Worm (Caenorhabditis elegans) whole organism, early embryonic: ENCODE results near the gene ribo-1.

Experiments
- aly-1 ChIP-seq: sonication (generic microtip); optimal IDR thresholded peaks from 2 replicates; lab custom pipeline; 2016; ENCODE audit warnings: missing genetic modification characterization, missing compliant biosample characterization
- ama-1 ChIP-seq: fragments of 150-350 bp; optimal IDR thresholded peaks from 2 replicates; lab custom pipeline; 2014
- pes-1 ChIP-seq: fragments of 200-800 bp; sonication (Bioruptor generic); IDR thresholded peaks from 2 replicates; pipeline ENCODE4 v1.3.6; 2022; ENCODE audit warnings: missing genetic modification reagents, missing genetic modification characterization, missing compliant biosample characterization
- scrt-1 ChIP-seq: fragments of 200-800 bp; sonication (Bioruptor generic); IDR thresholded peaks from 2 replicates; pipeline ENCODE4 v1.3.6; 2022; ENCODE audit warnings: missing genetic modification characterization, missing compliant biosample characterization
- tbx-11 ChIP-seq: fragments of 200-800 bp; sonication (Bioruptor generic); IDR thresholded peaks from 2 replicates; pipeline ENCODE4 v1.3.6; 2022; ENCODE audit warnings: missing genetic modification characterization, missing compliant biosample characterization
- tbx-37 ChIP-seq: fragments of 200-800 bp; sonication (Bioruptor generic); conservative IDR thresholded peaks from 2 replicates; pipeline ENCODE4 v1.3.6; 2022; ENCODE audit warnings: missing genetic modification reagents, missing genetic modification characterization, missing compliant biosample characterization

DNA sequence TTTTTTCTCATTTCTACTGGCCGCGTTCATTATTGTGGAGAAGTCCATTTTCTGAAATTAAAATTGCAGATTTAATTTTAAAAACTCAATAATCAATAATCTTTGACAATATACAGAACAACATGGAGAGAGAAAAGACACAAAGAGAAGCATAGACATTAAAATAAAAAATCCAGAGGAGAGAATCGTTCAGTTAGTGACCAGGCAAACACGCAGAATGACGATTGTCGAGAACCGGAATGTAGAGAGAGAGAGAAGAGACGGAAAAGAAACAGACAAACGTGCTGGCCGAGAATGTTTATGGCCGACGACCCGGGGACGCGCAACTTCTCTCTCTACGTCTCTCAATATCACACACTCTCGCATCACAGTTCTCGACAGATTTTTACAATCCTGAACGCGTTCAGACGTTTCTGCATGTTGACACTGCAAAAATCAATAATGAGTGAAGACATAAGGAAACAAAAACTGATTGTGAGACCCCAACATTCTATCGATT is 22.8 kb upstream of the ribo-1 start, which contains the start of the genes T05A12.3 and T05A12.4:
- TF ChIP-seq scrt-1 (GFP tag; lab: Robert Waterston, UW) (no peak), aly-1 (tag; lab: Kevin White, UChicago) (no peak), ama-1 (lab: Kevin White, UChicago) (no peak), tbx-11 (GFP tag; lab: Robert Waterston, UW) (no peak), pes-1 (GFP tag; lab: Robert Waterston, UW) (no peak), tbx-37 (GFP tag; lab: Robert Waterston, UW) (peak; percentile 55; the same call in 1 of the 2 replicates)
